Worm (Caenorhabditis elegans) whole organism, mixed stage, embryonic: ENCODE results near the gene F18A11.2.
"Not testable (repeated sequence)": the region's sequence is repeated elsewhere in the genome, so short reads cannot be mapped to it uniquely, and the experiment has no call there.

Experiments used
- blmp-1 ChIP-seq: fragments of 150-350 bp; optimal IDR thresholded peaks from 2 replicates; lab custom pipeline; 2014; ENCODE audit warnings: missing biosample characterization, missing genetic modification characterization
- ceh-43 ChIP-seq: fragments of 200-800 bp; sonication (Bioruptor generic); optimal IDR thresholded peaks from 2 replicates; lab custom pipeline; 2018; ENCODE audit warnings: mild to moderate bottlenecking, missing genetic modification characterization, moderate library complexity, missing compliant biosample characterization
- ceh-83 ChIP-seq: fragments of 200-800 bp; sonication (Bioruptor generic); optimal IDR thresholded peaks from 2 replicates; lab custom pipeline; 2018; ENCODE audit warnings: mild to moderate bottlenecking, missing genetic modification characterization, missing compliant biosample characterization
- cnd-1 ChIP-seq: fragments of 200-800 bp; sonication (Bioruptor generic); optimal IDR thresholded peaks from 2 replicates; lab custom pipeline; 2018; ENCODE audit warnings: mild to moderate bottlenecking, missing genetic modification characterization, missing compliant biosample characterization
- flh-1 ChIP-seq: fragments of 200-800 bp; sonication (Bioruptor generic); optimal IDR thresholded peaks from 2 replicates; lab custom pipeline; 2018; ENCODE audit warnings: mild to moderate bottlenecking, missing genetic modification characterization, moderate library complexity, missing compliant biosample characterization
- ham-2 ChIP-seq: fragments of 200-800 bp; sonication (Bioruptor generic); optimal IDR thresholded peaks from 2 replicates; lab custom pipeline; 2018; ENCODE audit warnings: mild to moderate bottlenecking, missing genetic modification characterization, missing compliant biosample characterization
- lin-13 ChIP-seq: fragments of 150-350 bp; optimal IDR thresholded peaks from 2 replicates; lab custom pipeline; 2014; ENCODE audit warnings: missing biosample characterization, missing genetic modification characterization
- lsy-2 ChIP-seq: fragments of 150-350 bp; optimal IDR thresholded peaks from 2 replicates; lab custom pipeline; 2014; ENCODE audit warnings: missing biosample characterization, missing genetic modification characterization
- mab-5 ChIP-seq: fragments of 150-350 bp; optimal IDR thresholded peaks from 2 replicates; lab custom pipeline; 2014; ENCODE audit warnings: missing biosample characterization, missing genetic modification characterization
- mep-1 ChIP-seq: fragments of 150-350 bp; optimal IDR thresholded peaks from 2 replicates; lab custom pipeline; 2017; ENCODE audit warnings: missing biosample characterization, missing genetic modification reagents, missing genetic modification characterization, inconsistent platforms
- mls-2 ChIP-seq: sonication (generic microtip); optimal IDR thresholded peaks from 2 replicates; lab custom pipeline; 2016; ENCODE audit warnings: mild to moderate bottlenecking, missing genetic modification characterization, moderate library complexity, missing compliant biosample characterization
- nhr-2 ChIP-seq: fragments of 150-350 bp; optimal IDR thresholded peaks from 2 replicates; lab custom pipeline; 2014; ENCODE audit warnings: missing biosample characterization, missing genetic modification characterization
- nhr-237 ChIP-seq: fragments of 150-350 bp; optimal IDR thresholded peaks from 2 replicates; lab custom pipeline; 2014; ENCODE audit warnings: missing biosample characterization, missing genetic modification characterization
- nhr-76 ChIP-seq: sonication (generic microtip); optimal IDR thresholded peaks from 2 replicates; lab custom pipeline; 2017; ENCODE audit warnings: missing biosample characterization, missing genetic modification characterization
- tbx-8 ChIP-seq: fragments of 200-800 bp; sonication (Bioruptor generic); optimal IDR thresholded peaks from 2 replicates; lab custom pipeline; 2018; ENCODE audit warnings: mild to moderate bottlenecking, missing genetic modification characterization, moderate library complexity, missing compliant biosample characterization
- unc-39 ChIP-seq: fragments of 150-350 bp; optimal IDR thresholded peaks from 2 replicates; lab custom pipeline; 2014; ENCODE audit warnings: missing biosample characterization, missing genetic modification characterization

Gene F18A11.2

DNA sequence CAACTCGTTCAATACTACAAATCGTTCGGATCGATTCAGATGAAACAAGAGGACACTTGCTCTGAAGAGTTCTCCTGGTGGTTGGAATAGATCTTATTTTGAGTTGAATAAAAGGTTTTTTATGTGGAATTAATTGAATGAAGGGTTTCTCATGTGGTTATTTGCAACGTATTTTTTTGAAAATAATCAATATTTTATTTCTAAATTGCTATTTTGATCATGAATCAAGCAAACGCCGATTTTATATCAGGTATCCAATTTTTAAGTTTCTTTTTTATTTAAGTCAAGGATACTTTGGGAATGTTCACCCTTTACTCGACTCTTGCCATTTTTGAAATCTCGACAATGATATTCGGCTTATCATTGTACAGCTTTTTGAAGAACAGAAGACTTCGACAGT, 49.1 kb downstream of the F18A11.2 start, which contains the start of gene Y81G3A.2:
Gene Y81G3A.2, plus strand, starts transcription at position 301 of the 400 bp plus-strand sequence.
- not testable (repeated sequence) for TF ChIP-seq lsy-2 (tag; lab: Kevin White, UChicago); unc-39; mls-2 (tag; lab: Kevin White, UChicago)
- TF ChIP-seq, all 35 proteins: peak for 0; not testable (repeated sequence) for 35

DNA sequence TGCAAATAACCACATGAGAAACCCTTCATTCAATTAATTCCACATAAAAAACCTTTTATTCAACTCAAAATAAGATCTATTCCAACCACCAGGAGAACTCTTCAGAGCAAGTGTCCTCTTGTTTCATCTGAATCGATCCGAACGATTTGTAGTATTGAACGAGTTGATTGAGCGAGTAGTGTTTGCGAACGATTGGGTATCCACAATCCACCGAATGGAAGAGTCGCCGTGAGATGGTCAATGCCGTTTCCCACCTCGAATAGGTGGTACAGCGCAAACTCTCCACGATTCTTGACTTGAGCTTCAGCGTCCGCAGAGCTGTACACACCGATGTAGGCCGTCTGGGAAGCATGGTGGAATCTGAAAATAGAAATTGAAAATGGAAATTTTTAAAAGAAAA, 50.9 kb downstream of the F18A11.2 start, which contains the start of gene Y81G3A.6:
Gene Y81G3A.6, minus strand, starts transcription at position 101 of the 400 bp plus-strand sequence.
- TF ChIP-seq mls-2 (tag; lab: Kevin White, UChicago); blmp-1 (tag; lab: Kevin White, UChicago); ham-2 (GFP tag; lab: Kevin White, UChicago): not testable (repeated sequence)
- TF ChIP-seq, all 35 proteins: peak for 0; not testable (repeated sequence) for 35

DNA sequence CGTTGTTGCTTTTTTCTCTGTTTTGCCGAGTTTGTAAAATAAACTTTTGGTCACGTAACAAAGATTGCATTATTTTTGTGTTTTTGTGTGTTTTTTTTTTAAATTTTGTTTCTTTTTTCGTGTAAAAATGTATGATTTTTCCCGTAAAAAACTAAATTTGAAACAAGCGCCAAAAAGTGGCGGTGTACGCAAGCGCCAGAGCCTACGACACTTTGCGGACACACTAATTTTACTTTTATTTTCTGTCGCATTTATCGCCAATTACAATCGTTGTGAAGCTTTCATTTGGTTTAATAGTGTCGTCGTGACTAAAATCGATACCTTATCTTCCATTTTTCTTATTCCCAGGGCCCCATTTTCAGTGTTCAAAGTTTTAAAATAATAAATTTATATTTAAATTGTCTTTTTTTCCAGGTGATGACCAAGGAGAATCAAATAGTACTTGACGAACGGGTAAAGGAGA, 52.3 kb downstream of the F18A11.2 start, which contains the start of the genes Y81G3A.1 and gcn-2:
Gene Y81G3A.1, minus strand, starts transcription at position 175 of the 463 bp plus-strand sequence.
Gene gcn-2, plus strand, starts transcription at position 413 of the 463 bp plus-strand sequence.
- TF ChIP-seq mab-5 (tag; lab: Kevin White, UChicago) (no peak), blmp-1 (tag; lab: Kevin White, UChicago) (peak; percentile 25), nhr-76 (tag; lab: Kevin White, UChicago) (no peak), nhr-2 (tag; lab: Kevin White, UChicago) (no peak), mep-1 (tag; lab: Kevin White, UChicago) (peak; percentile 8), nhr-237 (tag; lab: Kevin White, UChicago) (peak; percentile 56), ham-2 (GFP tag; lab: Kevin White, UChicago) (no peak), lin-13 (tag; lab: Kevin White, UChicago) (no peak)

DNA sequence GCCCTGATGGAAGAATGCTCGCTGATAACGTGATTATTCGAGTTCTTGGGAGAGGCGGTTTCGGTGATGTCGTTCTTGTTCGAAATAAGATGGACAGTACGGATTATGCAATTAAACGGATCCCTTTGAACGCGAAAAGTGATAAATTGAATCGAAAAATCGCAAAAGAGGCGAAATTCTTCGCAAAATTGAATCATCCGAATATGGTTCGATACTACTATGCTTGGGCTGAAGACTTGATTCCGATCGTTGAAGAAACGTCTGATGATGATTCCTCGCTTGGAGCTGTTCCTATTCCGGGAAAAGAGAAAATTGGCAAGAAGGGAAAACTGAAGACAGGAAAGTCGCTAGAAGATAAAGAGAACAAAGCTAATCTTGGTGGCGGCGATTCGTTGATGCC, 54.5 kb downstream of the F18A11.2 start:
- TF ChIP-seq lsy-2 (tag; lab: Kevin White, UChicago) (no peak), ham-2 (GFP tag; lab: Kevin White, UChicago) (no peak), tbx-8 (GFP tag; lab: Kevin White, UChicago) (no peak), flh-1 (GFP tag; lab: Kevin White, UChicago) (no peak), ceh-43 (GFP tag; lab: Kevin White, UChicago) (no peak), cnd-1 (tag; lab: Kevin White, UChicago) (no peak), ceh-83 (GFP tag; lab: Kevin White, UChicago) (no peak), mep-1 (tag; lab: Kevin White, UChicago) (no peak)
